Worm (Caenorhabditis elegans) whole organism, L2 larva: ENCODE measurements around the gene C49F5.8.

ENCODE experiments used
- ama-1 ChIP-seq: fragments of 150-350 bp; optimal IDR thresholded peaks from 2 replicates; lab custom pipeline; 2018; ENCODE audit warnings: inconsistent platforms
- blmp-1 ChIP-seq: sonication (generic microtip); optimal IDR thresholded peaks from 2 replicates; lab custom pipeline; 2017; ENCODE audit warnings: missing genetic modification characterization, mild to moderate bottlenecking, missing compliant biosample characterization, antibody characterized with exemption, moderate library complexity; ENCODE audit not compliant: insufficient read depth
- dmd-4 ChIP-seq: sonication (generic microtip); optimal IDR thresholded peaks from 2 replicates; lab custom pipeline; 2017; ENCODE audit warnings: missing biosample characterization, missing genetic modification characterization
- lin-39 ChIP-seq: fragments of 150-350 bp; optimal IDR thresholded peaks from 2 replicates; lab custom pipeline; 2014; ENCODE audit warnings: missing biosample characterization, missing genetic modification reagents, missing genetic modification characterization
- nhr-25 ChIP-seq: fragments of 150-350 bp; sonication (generic microtip); optimal IDR thresholded peaks from 3 replicates; lab custom pipeline; 2014; ENCODE audit warnings: missing biosample characterization, missing genetic modification characterization
- nhr-77 ChIP-seq: fragments of 150-350 bp; optimal IDR thresholded peaks from 2 replicates; lab custom pipeline; 2014; ENCODE audit warnings: missing biosample characterization, missing genetic modification characterization
- skn-1 ChIP-seq: sonication (generic microtip); optimal IDR thresholded peaks from 2 replicates; lab custom pipeline; 2017; ENCODE audit warnings: missing biosample characterization, missing genetic modification characterization
- unc-39 ChIP-seq: fragments of 150-350 bp; optimal IDR thresholded peaks from 2 replicates; lab custom pipeline; 2014; ENCODE audit warnings: missing biosample characterization, missing genetic modification characterization
- ztf-11 ChIP-seq: sonication (generic microtip); optimal IDR thresholded peaks from 2 replicates; lab custom pipeline; 2017; ENCODE audit warnings: missing biosample characterization, missing genetic modification characterization

DNA sequence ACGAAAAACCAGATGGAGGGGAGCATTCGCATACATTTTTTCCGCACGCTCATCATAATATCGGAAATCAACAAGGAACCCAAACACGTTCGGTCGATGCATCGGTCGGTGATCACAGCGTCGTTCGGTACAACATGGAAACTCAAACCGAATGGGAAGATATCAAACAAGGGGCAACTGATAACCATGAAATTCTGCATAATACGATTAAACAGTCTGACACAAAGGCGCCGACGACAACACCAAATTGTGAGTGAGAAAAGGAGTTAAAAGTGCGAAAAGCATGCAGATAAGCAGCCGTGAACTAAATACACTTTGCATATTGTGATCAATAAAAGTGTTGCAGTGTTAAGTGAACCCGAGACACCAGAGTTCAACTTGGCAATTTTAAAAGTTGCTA, 34.7 kb upstream of the C49F5.8 start:
- TF ChIP-seq skn-1 (tag; lab: Kevin White, UChicago) (no peak), nhr-25 (tag; lab: Kevin White, UChicago) (no peak), unc-39 (tag; lab: Kevin White, UChicago) (no peak), ztf-11 (tag; lab: Kevin White, UChicago) (no peak), lin-39 (tag; lab: Kevin White, UChicago) (no peak), blmp-1 (tag; lab: Kevin White, UChicago) (no peak), ama-1 (lab: Kevin White, UChicago) (no peak), dmd-4 (tag; lab: Kevin White, UChicago) (no peak), nhr-77 (no peak)
